Worm (Caenorhabditis elegans) whole organism, L1 larva: ENCODE data around the gene Y62E10A.24.

ENCODE experiments used
- aly-2 ChIP-seq: fragments of 150-350 bp; optimal IDR thresholded peaks from 2 replicates; lab custom pipeline; 2014; ENCODE audit warnings: missing biosample characterization, missing genetic modification characterization
- elt-2 ChIP-seq: sonication (generic microtip); optimal IDR thresholded peaks from 2 replicates; lab custom pipeline; 2016; ENCODE audit warnings: missing genetic modification characterization, mild to moderate bottlenecking, inconsistent platforms, missing compliant biosample characterization, missing genetic modification reagents
- fos-1 ChIP-seq: fragments of 150-350 bp; optimal IDR thresholded peaks from 2 replicates; lab custom pipeline; 2014; ENCODE audit warnings: missing biosample characterization, missing genetic modification characterization
- nhr-237 ChIP-seq: fragments of 150-350 bp; optimal IDR thresholded peaks from 2 replicates; lab custom pipeline; 2014; ENCODE audit warnings: missing biosample characterization, missing genetic modification characterization
- nhr-76 ChIP-seq: sonication (generic microtip); optimal IDR thresholded peaks from 2 replicates; lab custom pipeline; 2017; ENCODE audit warnings: missing biosample characterization, missing genetic modification characterization
- nhr-77 ChIP-seq: fragments of 150-350 bp; optimal IDR thresholded peaks from 2 replicates; lab custom pipeline; 2014; ENCODE audit warnings: missing biosample characterization, missing genetic modification characterization
- nhr-85 ChIP-seq: sonication (generic microtip); peaks from one replicate; lab custom pipeline; 2016; ENCODE audit warnings: missing genetic modification characterization, inconsistent platforms, missing compliant biosample characterization
- pqm-1 ChIP-seq: sonication (generic microtip); optimal IDR thresholded peaks from 3 replicates; lab custom pipeline; 2017; ENCODE audit warnings: missing biosample characterization, missing genetic modification characterization
- skn-1 ChIP-seq: fragments of 150-350 bp; optimal IDR thresholded peaks from 2 replicates; lab custom pipeline; 2014; ENCODE audit warnings: missing biosample characterization, missing genetic modification characterization
- snpc-4 ChIP-seq: fragments of 150-350 bp; optimal IDR thresholded peaks from 2 replicates; lab custom pipeline; 2014; ENCODE audit warnings: missing biosample characterization, missing genetic modification characterization
- ztf-11 ChIP-seq, 2 experiments: sonication (generic microtip); optimal IDR thresholded peaks; 2 replicates each; lab custom pipeline; 2016 to 2017; ENCODE audit warnings: missing genetic modification characterization in 2 of 2, missing biosample characterization in 1 of 2, missing compliant biosample characterization in 1 of 2

ce11 chrIV:13370235-13370739 lies at the start of gene Y62E10A.24, which contains the start of the genes rla-2 and popl-7:
- no peak for TF ChIP-seq nhr-85 (tag; lab: Kevin White, UChicago)
- TF ChIP-seq aly-2: no peak
- TF ChIP-seq pqm-1 (tag; lab: Kevin White, UChicago): no peak
- no peak for TF ChIP-seq ztf-11 (tag; optimal IDR thresholded peaks at IDR 0.05; lab: Kevin White, UChicago)
- TF ChIP-seq snpc-4 (tag; lab: Kevin White, UChicago): no peak
- TF ChIP-seq elt-2 (tag; lab: Kevin White, UChicago): no peak
- TF ChIP-seq nhr-76 (tag; lab: Kevin White, UChicago): no peak
- TF ChIP-seq nhr-77 (tag; lab: Kevin White, UChicago): no peak
- TF ChIP-seq skn-1 (tag; lab: Kevin White, UChicago): peak; percentile 29
- no peak for TF ChIP-seq fos-1 (tag; lab: Kevin White, UChicago)
- TF ChIP-seq nhr-237 (tag; lab: Kevin White, UChicago): no peak
